Fruit fly (Drosophila melanogaster): ENCODE results near the gene hiw.

The hiw gene

dm6 chrX:15066374-15067057 lies 3.3 kb upstream of the hiw start, which contains the start of the genes opm and dob (continued):
- peak; percentile 18 for TF ChIP-seq exex (tag; optimal IDR thresholded peaks at IDR 0.05)
- TF ChIP-seq CG16779 (GFP tag; IDR thresholded peaks at IDR 0.05) = no peak
- TF ChIP-seq Ets97D (GFP tag; optimal IDR thresholded peaks at IDR 0.05) = peak; percentile 39
- peak; percentile 56 for TF ChIP-seq CG11504 (tag; optimal IDR thresholded peaks at IDR 0.05)
- no peak for TF ChIP-seq sob (GFP tag; IDR thresholded peaks at IDR 0.05)
- TF ChIP-seq CG7839 (tag; optimal IDR thresholded peaks at IDR 0.05) = peak; percentile 42
- TF ChIP-seq psq (GFP tag; optimal IDR thresholded peaks at IDR 0.05) = no peak
- TF ChIP-seq btn (GFP tag; optimal IDR thresholded peaks at IDR 0.05) = no peak
- TF ChIP-seq Dll (GFP tag; IDR thresholded peaks at IDR 0.05; ENCODE audit: partially characterized antibody) = no peak
- TF ChIP-seq CG3847 (GFP tag; IDR thresholded peaks at IDR 0.05) = 0 out of 2 replicates have a peak, but pooled peaks have one; percentile 23
- TF ChIP-seq ftz-f1 (GFP tag; optimal IDR thresholded peaks at IDR 0.05) = no peak
- peak; percentile 5 for TF ChIP-seq Hsf (GFP tag; optimal IDR thresholded peaks at IDR 0.05)
- no peak for TF ChIP-seq mirr (GFP tag; optimal IDR thresholded peaks at IDR 0.05)
- TF ChIP-seq CG30403 (GFP tag; optimal IDR thresholded peaks at IDR 0.05) = peak; percentile 46
- TF ChIP-seq pzg (GFP tag; optimal IDR thresholded peaks at IDR 0.05) = peak; percentile 63
- TF ChIP-seq caup (GFP tag; optimal IDR thresholded peaks at IDR 0.05; ENCODE audit: severe bottlenecking) = no peak
- peak; percentile 6 for TF ChIP-seq CG10543 (GFP tag; optimal IDR thresholded peaks at IDR 0.05)
- no peak for TF ChIP-seq ems (GFP tag; optimal IDR thresholded peaks at IDR 0.05)
- TF ChIP-seq sens (GFP tag) = peak; percentile 19
- peak; percentile 0 for TF ChIP-seq B-H2 (GFP tag; optimal IDR thresholded peaks at IDR 0.05)
- TF ChIP-seq Awh (GFP tag; IDR thresholded peaks at IDR 0.05) = no peak
- peak; percentile 14 for TF ChIP-seq Max (GFP tag; optimal IDR thresholded peaks at IDR 0.05)
- no peak for TF ChIP-seq en (GFP tag; optimal IDR thresholded peaks at IDR 0.05)
- TF ChIP-seq fd64A (GFP tag; optimal IDR thresholded peaks at IDR 0.05) = no peak
- no peak for TF ChIP-seq ci (GFP tag; IDR thresholded peaks at IDR 0.05)
- no peak for TF ChIP-seq kni (GFP tag; optimal IDR thresholded peaks at IDR 0.05)
- peak; percentile 81 for TF ChIP-seq E2f2 (GFP tag; IDR thresholded peaks at IDR 0.05)
- no peak for TF ChIP-seq CG6813 (GFP tag; optimal IDR thresholded peaks at IDR 0.05)
- peak; percentile 42 for TF ChIP-seq CG2116 (GFP tag; optimal IDR thresholded peaks at IDR 0.05)
- no peak for TF ChIP-seq HLH4C (GFP tag; IDR thresholded peaks at IDR 0.05; ENCODE audit: partially characterized antibody)
- no peak for TF ChIP-seq CG9437 (GFP tag; optimal IDR thresholded peaks at IDR 0.05)
- TF ChIP-seq CG7987 (GFP tag; optimal IDR thresholded peaks at IDR 0.05) = no peak
- TF ChIP-seq CoRest (tag; optimal IDR thresholded peaks at IDR 0.05) = peak; percentile 67
- peak; percentile 37 for TF ChIP-seq CG18262 (tag; optimal IDR thresholded peaks at IDR 0.05)
- peak; percentile 20 for TF ChIP-seq CG10147 (GFP tag; optimal IDR thresholded peaks at IDR 0.05)
- TF ChIP-seq CG9215 (GFP tag; IDR thresholded peaks at IDR 0.05) = no peak
- no peak for TF ChIP-seq CG10274 (GFP tag; optimal IDR thresholded peaks at IDR 0.05)
- TF ChIP-seq grau (tag; optimal IDR thresholded peaks at IDR 0.05) = peak; percentile 54
- no peak for TF ChIP-seq CG3163 (GFP tag; optimal IDR thresholded peaks at IDR 0.05)
- no peak for TF ChIP-seq HLH3B (GFP tag; IDR thresholded peaks at IDR 0.05)
- no peak for TF ChIP-seq dm (GFP tag; optimal IDR thresholded peaks at IDR 0.05)
- TF ChIP-seq gfzf (GFP tag; optimal IDR thresholded peaks at IDR 0.05) = peak; percentile 73
- no peak for TF ChIP-seq CG8478 (optimal IDR thresholded peaks at IDR 0.05)
- TF ChIP-seq CG18619 (GFP tag; optimal IDR thresholded peaks at IDR 0.05) = no peak
- TF ChIP-seq CG6683 (GFP tag; optimal IDR thresholded peaks at IDR 0.05) = no peak
- peak in 1 of 2 experiments; percentile 3 for TF ChIP-seq dpn (GFP tag; optimal IDR thresholded peaks at IDR 0.05)
- TF ChIP-seq Blimp-1 (GFP tag; optimal IDR thresholded peaks at IDR 0.05) = peak; percentile 52
- peak; percentile 11 for TF ChIP-seq pho (GFP tag; optimal IDR thresholded peaks at IDR 0.05)
- no peak for TF ChIP-seq B-H1 (GFP tag; IDR thresholded peaks at IDR 0.05)
- no peak for TF ChIP-seq ind (GFP tag; optimal IDR thresholded peaks at IDR 0.05)
